Fruit fly (Drosophila melanogaster) whole organism, embryonic: ENCODE data around the gene yellow-e3.

Experiments used
- Atf-2 ChIP-seq: fragments of 200-800 bp; sonication (Bioruptor generic); optimal IDR thresholded peaks from 2 replicates; lab custom pipeline; 2016; ENCODE audit warnings: missing biosample characterization, missing genetic modification characterization
- Atf6 ChIP-seq: fragments of 200-800 bp; sonication (Bioruptor generic); IDR thresholded peaks from 2 replicates; pipeline ENCODE4 v1.3.6; 2022; ENCODE audit warnings: missing biosample characterization, missing genetic modification characterization
- B-H2 ChIP-seq: fragments of 200-800 bp; sonication (Bioruptor generic); optimal IDR thresholded peaks from 2 replicates; lab custom pipeline; 2018; ENCODE audit warnings: missing biosample characterization, mild to moderate bottlenecking, missing genetic modification characterization
- CG11398 ChIP-seq: fragments of 200-800 bp; sonication (Bioruptor generic); optimal IDR thresholded peaks from 2 replicates; lab custom pipeline; 2016; ENCODE audit warnings: missing biosample characterization, missing genetic modification characterization
- CG12104 ChIP-seq: fragments of 200-800 bp; sonication (Bioruptor generic); optimal IDR thresholded peaks from 3 replicates; lab custom pipeline; 2016; ENCODE audit warnings: missing biosample characterization, missing genetic modification characterization
- CG12155 ChIP-seq: fragments of 200-800 bp; sonication (Bioruptor generic); optimal IDR thresholded peaks from 3 replicates; lab custom pipeline; 2016; ENCODE audit warnings: missing biosample characterization, missing genetic modification characterization
- CG12219 ChIP-seq: fragments of 200-800 bp; sonication (Bioruptor generic); optimal IDR thresholded peaks from 3 replicates; lab custom pipeline; 2018; ENCODE audit warnings: missing biosample characterization, mild to moderate bottlenecking, missing genetic modification characterization
- CG1602 ChIP-seq: fragments of 200-800 bp; sonication (Bioruptor generic); optimal IDR thresholded peaks from 3 replicates; lab custom pipeline; 2016; ENCODE audit warnings: missing biosample characterization, missing genetic modification characterization
- CG1603 ChIP-seq: fragments of 200-800 bp; sonication (Bioruptor generic); optimal IDR thresholded peaks from 2 replicates; lab custom pipeline; 2019; ENCODE audit warnings: missing biosample characterization, mild to moderate bottlenecking, missing genetic modification characterization, moderate library complexity
- CG32532 ChIP-seq: fragments of 200-800 bp; sonication (Bioruptor generic); IDR thresholded peaks from 2 replicates; pipeline ENCODE4 v1.3.6; 2022; ENCODE audit warnings: missing biosample characterization, missing genetic modification characterization
- CG4820 ChIP-seq: fragments of 200-800 bp; sonication (Bioruptor generic); optimal IDR thresholded peaks from 3 replicates; lab custom pipeline; 2016; ENCODE audit warnings: missing biosample characterization, missing genetic modification characterization
- CG6175 ChIP-seq: fragments of 200-800 bp; sonication (Bioruptor generic); IDR thresholded peaks from 3 replicates; pipeline ENCODE4 v1.3.6; 2022; ENCODE audit warnings: missing biosample characterization, missing genetic modification characterization
- CG8359 ChIP-seq: fragments of 200-800 bp; sonication (Bioruptor generic); optimal IDR thresholded peaks from 2 replicates; lab custom pipeline; 2017; ENCODE audit warnings: missing biosample characterization, mild to moderate bottlenecking, missing genetic modification characterization, borderline replicate concordance
- CG8924 ChIP-seq: fragments of 200-800 bp; optimal IDR thresholded peaks from 3 replicates; lab custom pipeline; 2019; ENCODE audit warnings: missing biosample characterization, mild to moderate bottlenecking, missing genetic modification characterization, moderate library complexity
- CG9817 ChIP-seq: fragments of 200-800 bp; sonication (Bioruptor generic); optimal IDR thresholded peaks from 2 replicates; lab custom pipeline; 2018; ENCODE audit warnings: missing biosample characterization, mild to moderate bottlenecking, missing genetic modification characterization, moderate library complexity
- Dfd ChIP-seq, 2 experiments: fragments of >200 bp; optimal IDR thresholded peaks; 2 replicates each; lab custom pipeline; 2017; ENCODE audit warnings: missing biosample characterization in 2 of 2, missing genetic modification characterization in 2 of 2
- Ets65A ChIP-seq: fragments of 200-800 bp; sonication (Bioruptor generic); peaks from one replicate; lab custom pipeline; 2016; ENCODE audit warnings: missing biosample characterization, missing genetic modification characterization
- HLH4C ChIP-seq: fragments of 200-800 bp; sonication (Bioruptor generic); IDR thresholded peaks from 3 replicates; pipeline ENCODE4 v1.3.6; 2022; ENCODE audit warnings: missing biosample characterization, missing genetic modification characterization; ENCODE audit not compliant: partially characterized antibody
- Lhr ChIP-seq: fragments of 200-800 bp; sonication (Bioruptor generic); optimal IDR thresholded peaks from 3 replicates; lab custom pipeline; 2017; ENCODE audit warnings: mild to moderate bottlenecking, missing biosample characterization, missing genetic modification reagents, missing genetic modification characterization
- Med ChIP-seq: fragments of 200-800 bp; sonication (Bioruptor generic); peaks from one replicate; lab custom pipeline; 2016; ENCODE audit warnings: missing biosample characterization, missing genetic modification characterization, mild to moderate bottlenecking, inconsistent platforms, moderate library complexity
- NfI ChIP-seq: fragments of 200-800 bp; sonication (Bioruptor generic); optimal IDR thresholded peaks from 3 replicates; lab custom pipeline; 2018; ENCODE audit warnings: missing biosample characterization, mild to moderate bottlenecking, missing genetic modification characterization, moderate library complexity
- Oaz ChIP-seq: fragments of 200-800 bp; sonication (Bioruptor generic); IDR thresholded peaks from 2 replicates; pipeline ENCODE4 v1.3.6; 2022; ENCODE audit warnings: missing biosample characterization, missing genetic modification characterization
- Rfx ChIP-seq: fragments of 200-800 bp; sonication (Bioruptor generic); IDR thresholded peaks from 2 replicates; pipeline ENCODE4 v1.3.6; 2022; ENCODE audit warnings: missing biosample characterization, missing genetic modification characterization
- Taf1 ChIP-seq: fragments of 200-800 bp; sonication (Bioruptor generic); IDR thresholded peaks from 2 replicates; pipeline ENCODE4 v1.3.6; 2022; ENCODE audit warnings: missing biosample characterization, missing genetic modification characterization
- Xbp1 ChIP-seq: fragments of 200-800 bp; sonication (Bioruptor generic); optimal IDR thresholded peaks from 3 replicates; lab custom pipeline; 2016; ENCODE audit warnings: missing biosample characterization, mild to moderate bottlenecking, missing genetic modification characterization
- ab ChIP-seq: fragments of 200-800 bp; sonication (Bioruptor generic); optimal IDR thresholded peaks from 2 replicates; lab custom pipeline; 2016; ENCODE audit warnings: missing biosample characterization, missing genetic modification characterization
- br ChIP-seq: fragments of >200 bp; optimal IDR thresholded peaks from 2 replicates; lab custom pipeline; 2017
- chn ChIP-seq: fragments of 200-800 bp; sonication (Bioruptor generic); optimal IDR thresholded peaks from 2 replicates; lab custom pipeline; 2016; ENCODE audit warnings: missing biosample characterization, missing genetic modification characterization
- dan ChIP-seq: fragments of 200-800 bp; sonication (Bioruptor generic); IDR thresholded peaks from 2 replicates; pipeline ENCODE4 v1.3.6; 2022; ENCODE audit warnings: missing biosample characterization, missing genetic modification characterization
- dimm ChIP-seq: fragments of 200-800 bp; sonication (Bioruptor generic); IDR thresholded peaks from 2 replicates; pipeline ENCODE4 v1.3.6; 2022; ENCODE audit warnings: missing biosample characterization, missing genetic modification characterization
- dmrt11E ChIP-seq: fragments of 200-800 bp; sonication (Bioruptor generic); optimal IDR thresholded peaks from 3 replicates; lab custom pipeline; 2018; ENCODE audit warnings: missing biosample characterization, mild to moderate bottlenecking, missing genetic modification characterization, moderate library complexity
- dysf ChIP-seq: fragments of 200-800 bp; sonication (Bioruptor generic); IDR thresholded peaks from 3 replicates; pipeline ENCODE4 v1.3.6; 2022; ENCODE audit warnings: missing biosample characterization, missing genetic modification characterization
- exex ChIP-seq: fragments of 200-800 bp; sonication (Bioruptor generic); optimal IDR thresholded peaks from 4 replicates; lab custom pipeline; 2018; ENCODE audit warnings: missing biosample characterization, mild to moderate bottlenecking, missing genetic modification characterization, moderate library complexity
- gsb ChIP-seq: fragments of 200-800 bp; sonication (Bioruptor generic); IDR thresholded peaks from 2 replicates; pipeline ENCODE4 v1.3.6; 2022; ENCODE audit warnings: missing biosample characterization, missing genetic modification characterization
- ham ChIP-seq: fragments of 200-800 bp; sonication (Bioruptor generic); IDR thresholded peaks from 2 replicates; pipeline ENCODE4 v1.3.6; 2022; ENCODE audit warnings: missing biosample characterization, missing genetic modification characterization
- her ChIP-seq: fragments of 200-800 bp; sonication (Bioruptor generic); optimal IDR thresholded peaks from 2 replicates; lab custom pipeline; 2016; ENCODE audit warnings: missing biosample characterization, missing genetic modification characterization
- lab ChIP-seq: fragments of 200-800 bp; sonication (Bioruptor generic); optimal IDR thresholded peaks from 3 replicates; lab custom pipeline; 2017; ENCODE audit warnings: missing biosample characterization, missing genetic modification characterization, mild to moderate bottlenecking, moderate library complexity, missing genetic modification reagents
- lola ChIP-seq, 3 experiments: fragments of >200 bp in 2 of 3; fragments of 200-800 bp in 1 of 3; sonication (Bioruptor generic) in 1 of 3; optimal IDR thresholded peaks; 2 replicates each; lab custom pipeline; 2017 to 2019; ENCODE audit warnings: missing biosample characterization in 3 of 3, missing genetic modification characterization in 3 of 3, mild to moderate bottlenecking in 1 of 3, moderate library complexity in 1 of 3
- mirr ChIP-seq: fragments of 200-800 bp; sonication (Bioruptor generic); optimal IDR thresholded peaks from 3 replicates; lab custom pipeline; 2018; ENCODE audit warnings: missing biosample characterization, mild to moderate bottlenecking, missing genetic modification characterization
- p53 ChIP-seq: fragments of 200-800 bp; sonication (Bioruptor generic); optimal IDR thresholded peaks from 2 replicates; lab custom pipeline; 2016; ENCODE audit warnings: missing biosample characterization, missing genetic modification characterization
- phol ChIP-seq: fragments of 200-800 bp; sonication (Bioruptor generic); optimal IDR thresholded peaks from 3 replicates; lab custom pipeline; 2018; ENCODE audit warnings: missing biosample characterization, mild to moderate bottlenecking, missing genetic modification characterization, moderate library complexity
- pita ChIP-seq: fragments of 200-800 bp; sonication (Bioruptor generic); optimal IDR thresholded peaks from 2 replicates; lab custom pipeline; 2017; ENCODE audit warnings: missing biosample characterization, mild to moderate bottlenecking, missing genetic modification characterization
- sc ChIP-seq, 3 experiments: fragments of >200 bp in 2 of 3; fragments of 200-800 bp in 1 of 3; sonication (Bioruptor generic) in 1 of 3; optimal IDR thresholded peaks; 2 replicates in 2 of 3; 3 replicates in 1 of 3; lab custom pipeline; 2017; ENCODE audit warnings: mild to moderate bottlenecking in 1 of 3, missing biosample characterization in 1 of 3, missing genetic modification characterization in 1 of 3, missing genetic modification reagents in 1 of 3
- sens ChIP-seq: fragments of 200-800 bp; sonication (Bioruptor generic); peaks from one replicate; lab custom pipeline; 2016; ENCODE audit warnings: missing biosample characterization, missing genetic modification characterization
- tap ChIP-seq: fragments of 200-800 bp; optimal IDR thresholded peaks from 3 replicates; lab custom pipeline; 2019; ENCODE audit warnings: missing biosample characterization, mild to moderate bottlenecking, missing genetic modification characterization, moderate library complexity
- trem ChIP-seq: fragments of 200-800 bp; optimal IDR thresholded peaks from 3 replicates; lab custom pipeline; 2019; ENCODE audit warnings: missing biosample characterization, mild to moderate bottlenecking, missing genetic modification characterization, moderate library complexity
- tup ChIP-seq: fragments of 200-800 bp; sonication (Bioruptor generic); optimal IDR thresholded peaks from 2 replicates; lab custom pipeline; 2016; ENCODE audit warnings: missing biosample characterization, mild to moderate bottlenecking, missing genetic modification characterization, moderate library complexity
- vfl ChIP-seq: fragments of 200-800 bp; sonication (Bioruptor generic); optimal IDR thresholded peaks from 2 replicates; lab custom pipeline; 2016; ENCODE audit warnings: missing biosample characterization, missing genetic modification characterization
- wdn ChIP-seq: fragments of 200-800 bp; sonication (Bioruptor generic); IDR thresholded peaks from 2 replicates; pipeline ENCODE4 v1.3.6; 2022; ENCODE audit warnings: missing biosample characterization, missing genetic modification characterization

yellow-e3 gene

DNA sequence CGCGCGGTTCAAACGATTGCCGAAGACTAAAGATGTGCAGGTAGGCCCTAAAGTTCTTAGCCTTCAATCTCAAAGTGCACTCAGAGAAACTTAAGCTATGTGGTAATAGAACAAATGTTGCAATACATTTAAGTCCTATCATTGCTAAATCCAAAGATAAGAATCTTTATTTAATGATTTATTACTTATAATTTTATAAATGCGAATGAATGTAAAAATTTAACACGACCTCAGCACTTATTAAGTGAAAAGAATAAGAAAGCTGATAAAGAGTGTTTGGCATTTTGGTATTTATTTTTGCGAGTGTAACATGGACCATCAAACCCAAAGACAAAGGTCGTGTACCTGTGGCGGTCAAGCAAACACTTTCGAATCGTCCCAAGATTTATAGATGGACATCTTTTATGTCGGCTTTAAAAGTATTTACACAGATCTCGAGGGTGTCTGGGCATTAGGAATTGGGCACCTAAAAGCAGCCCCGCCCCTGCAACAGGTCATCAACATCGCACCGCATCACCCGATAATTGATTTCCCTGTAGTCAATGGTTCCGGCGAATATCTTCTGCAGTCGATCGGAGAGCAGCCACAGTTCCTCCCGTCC is at the start of gene yellow-e3 (continued):
- peak; percentile 32 for TF ChIP-seq trem (tag; lab: Kevin White, UChicago)
- TF ChIP-seq Dfd (GFP tag; optimal IDR thresholded peaks at IDR 0.05; lab: Kevin White, UChicago) = no peak
- no peak for TF ChIP-seq mirr (GFP tag; lab: Kevin White, UChicago)
- TF ChIP-seq wdn (GFP tag; lab: Robert Waterston, UW) = no peak
- no peak for TF ChIP-seq gsb (GFP tag; lab: Robert Waterston, UW)
- no peak for TF ChIP-seq Taf1 (GFP tag; lab: Robert Waterston, UW)
- peak; percentile 64 for TF ChIP-seq CG8924
- TF ChIP-seq sens (GFP tag; lab: Kevin White, UChicago) = peak; percentile 61
- no peak for TF ChIP-seq CG4820 (GFP tag; lab: Kevin White, UChicago)
- peak; percentile 87 for TF ChIP-seq dmrt11E (tag; lab: Kevin White, UChicago)
- no peak for TF ChIP-seq sc (optimal IDR thresholded peaks at IDR 0.05; lab: Kevin White, UChicago)
- TF ChIP-seq sc (GFP tag; optimal IDR thresholded peaks at IDR 0.05; lab: Kevin White, UChicago) = peak; percentile 5
- TF ChIP-seq Xbp1 (GFP tag; lab: Kevin White, UChicago) = no peak
- TF ChIP-seq dimm (GFP tag; lab: Robert Waterston, UW) = no peak

DNA sequence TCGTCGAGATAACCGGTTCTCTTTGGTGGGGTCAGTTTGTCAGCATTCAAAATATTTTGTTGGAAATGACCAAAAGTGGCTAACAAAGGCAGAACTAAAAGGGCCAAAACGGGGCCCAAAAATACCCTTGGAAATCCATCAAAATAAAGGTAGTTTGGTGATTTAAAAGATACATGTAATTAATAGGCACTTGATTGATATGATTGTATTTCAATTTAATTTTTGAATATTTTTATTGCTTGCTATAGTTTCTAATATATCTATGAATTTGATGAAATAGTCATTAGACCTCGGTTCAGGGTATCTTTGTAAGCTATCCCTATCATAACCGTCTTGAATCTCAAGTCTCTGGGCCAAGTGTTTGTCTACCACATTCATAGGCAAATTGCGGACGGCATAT is 49.3 kb upstream of the yellow-e3 start:
- no peak for TF ChIP-seq CG8924
- TF ChIP-seq vfl (GFP tag; lab: Kevin White, UChicago) = no peak
- no peak for TF ChIP-seq dan (GFP tag; lab: Robert Waterston, UW)
- TF ChIP-seq CG12155 (GFP tag; lab: Kevin White, UChicago) = peak; percentile 57
- TF ChIP-seq exex = peak; percentile 24
- TF ChIP-seq CG9817 (tag; lab: Kevin White, UChicago) = peak; percentile 71
- TF ChIP-seq Oaz (GFP tag; lab: Robert Waterston, UW) = peak; percentile 52; the same call in 1 of the 2 replicates
- peak; percentile 30 for TF ChIP-seq chn (GFP tag; lab: Kevin White, UChicago)
- 0 out of 2 replicates have a peak, but pooled peaks have one; percentile 12 for TF ChIP-seq dimm (GFP tag; lab: Robert Waterston, UW)
- peak; percentile 92 for TF ChIP-seq CG32532 (GFP tag; lab: Robert Waterston, UW)
- peak; percentile 57 for TF ChIP-seq CG12219 (GFP tag; lab: Kevin White, UChicago)
- no peak for TF ChIP-seq Lhr (GFP tag; lab: Kevin White, UChicago)
- TF ChIP-seq Atf6 (GFP tag; lab: Robert Waterston, UW) = peak; percentile 73; the same call in 1 of the 2 replicates
- TF ChIP-seq her = no peak
- no peak for TF ChIP-seq CG8359 (GFP tag; lab: Kevin White, UChicago)
- TF ChIP-seq Rfx = peak; percentile 88
- peak; percentile 49; the same call in 1 of the 3 replicates for TF ChIP-seq CG6175 (GFP tag; lab: Robert Waterston, UW)
- TF ChIP-seq dysf (GFP tag; lab: Robert Waterston, UW) = peak; percentile 87
- no peak for TF ChIP-seq tap
- no peak for TF ChIP-seq ab
- TF ChIP-seq Med (GFP tag; lab: Kevin White, UChicago) = peak; percentile 92
- TF ChIP-seq Ets65A = peak; percentile 46
- TF ChIP-seq p53 (GFP tag; lab: Kevin White, UChicago) = no peak
- TF ChIP-seq B-H2 = peak; percentile 5
- peak; percentile 62 for TF ChIP-seq NfI
- no peak for TF ChIP-seq tup (GFP tag; lab: Kevin White, UChicago)
- 0 out of 2 replicates have a peak, but pooled peaks have one; percentile 17 for TF ChIP-seq ham (GFP tag; lab: Robert Waterston, UW)
- no peak for TF ChIP-seq CG1603 (tag; lab: Kevin White, UChicago)
- TF ChIP-seq CG11398 (GFP tag; lab: Kevin White, UChicago) = peak; percentile 22
- no peak for TF ChIP-seq HLH4C (GFP tag; lab: Robert Waterston, UW)
- TF ChIP-seq Atf-2 (GFP tag; lab: Kevin White, UChicago) = peak; percentile 39
- TF ChIP-seq pita = no peak
- TF ChIP-seq lola (GFP tag; optimal IDR thresholded peaks at IDR 0.05; lab: Kevin White, UChicago) = peak in 1 of 3 experiments; percentile 49
- TF ChIP-seq lab = peak; percentile 81
- TF ChIP-seq CG12104 (GFP tag; lab: Kevin White, UChicago) = peak; percentile 52
- peak; percentile 73 for TF ChIP-seq phol (tag; lab: Kevin White, UChicago)
- peak; percentile 49 for TF ChIP-seq CG1602 (GFP tag; lab: Kevin White, UChicago)
- no peak for TF ChIP-seq br (lab: Kevin White, UChicago)
